Fruit fly (Drosophila melanogaster) whole organism, embryonic: ENCODE data around the gene CG11309.

Experiments
- CG15479 ChIP-seq: fragments of 200-800 bp; sonication (Bioruptor generic); optimal IDR thresholded peaks from 3 replicates; lab custom pipeline; 2019; ENCODE audit warnings: missing biosample characterization, mild to moderate bottlenecking, missing genetic modification characterization, moderate library complexity
- Camta ChIP-seq: fragments of 200-800 bp; sonication (Bioruptor generic); optimal IDR thresholded peaks from 2 replicates; lab custom pipeline; 2016; ENCODE audit warnings: missing biosample characterization, missing genetic modification characterization
- Lpt ChIP-seq: fragments of >200 bp; optimal IDR thresholded peaks from 2 replicates; lab custom pipeline; 2018; ENCODE audit warnings: missing biosample characterization, missing genetic modification characterization
- Sin3A ChIP-seq: fragments of >200 bp; optimal IDR thresholded peaks from 2 replicates; lab custom pipeline; 2018
- hkb ChIP-seq, 2 experiments: fragments of 200-800 bp in 1 of 2; fragments of >200 bp in 1 of 2; sonication (Bioruptor generic) in 1 of 2; IDR thresholded peaks in 1 of 2; optimal IDR thresholded peaks in 1 of 2; 2 replicates each; pipeline versions ENCODE4 v1.3.6 to Lab custom; 2017 to 2022; ENCODE audit warnings: missing biosample characterization in 1 of 2, missing genetic modification characterization in 1 of 2
- kay ChIP-seq: fragments of 200-800 bp; sonication (Bioruptor generic); optimal IDR thresholded peaks from 2 replicates; lab custom pipeline; 2016; ENCODE audit warnings: missing biosample characterization, missing genetic modification characterization
- oc ChIP-seq: fragments of 200-800 bp; sonication (Bioruptor generic); optimal IDR thresholded peaks from 2 replicates; lab custom pipeline; 2018; ENCODE audit warnings: missing biosample characterization, mild to moderate bottlenecking, missing genetic modification characterization, moderate library complexity
- psq ChIP-seq: fragments of 200-800 bp; sonication (Bioruptor generic); optimal IDR thresholded peaks from 2 replicates; lab custom pipeline; 2017; ENCODE audit warnings: missing biosample characterization, missing genetic modification characterization

DNA sequence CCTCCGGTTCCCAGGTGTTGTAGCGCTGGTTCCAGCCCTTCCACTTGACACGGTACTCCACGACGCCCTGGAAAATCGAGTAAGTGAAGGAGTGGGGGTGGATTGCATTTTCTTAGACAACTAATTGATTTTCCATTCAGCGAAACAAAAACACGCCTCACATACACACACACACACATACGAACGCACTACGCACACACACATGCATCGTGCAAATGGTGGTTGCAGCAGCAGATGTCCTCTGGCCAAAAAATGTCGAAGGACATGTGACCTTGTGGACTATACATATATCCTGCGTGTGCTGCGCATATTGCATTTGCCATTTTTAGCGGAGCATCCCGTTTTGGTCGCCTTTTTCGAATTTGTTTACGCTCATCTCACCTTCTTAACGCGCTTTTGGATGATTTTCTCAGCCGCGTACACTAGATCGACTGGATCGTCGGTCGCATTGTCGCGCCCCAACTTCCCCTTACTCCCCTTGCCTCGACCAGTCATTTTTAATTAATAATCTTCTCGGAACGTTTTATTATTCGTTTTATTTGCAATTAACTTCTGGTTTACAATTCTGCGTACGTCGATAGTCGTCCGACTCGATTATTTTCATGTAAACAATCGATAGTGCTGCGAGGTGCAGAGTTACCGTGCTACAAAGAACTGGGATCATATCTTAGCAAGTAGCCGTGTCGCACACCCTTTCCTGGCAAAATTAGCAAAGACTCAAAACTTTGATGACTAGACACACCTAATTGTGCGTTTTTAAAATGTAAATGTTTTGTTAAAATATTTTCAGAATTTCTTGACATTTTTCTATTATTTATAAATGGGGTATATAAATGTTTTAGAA lies 13.2 kb upstream of the CG11309 start, which contains the start of gene Pc:
- no peak for TF ChIP-seq psq (GFP tag; lab: Kevin White, UChicago)
- peak; percentile 83 for TF ChIP-seq kay (GFP tag; lab: Kevin White, UChicago)
- TF ChIP-seq CG15479 (GFP tag; lab: Kevin White, UChicago): peak; percentile 24
- TF ChIP-seq Sin3A (lab: Kevin White, UChicago): peak; percentile 65
- TF ChIP-seq oc (tag; lab: Kevin White, UChicago): no peak
- TF ChIP-seq Camta: peak; percentile 10
- no peak for TF ChIP-seq Lpt (GFP tag; lab: Kevin White, UChicago)
- TF ChIP-seq hkb (optimal IDR thresholded peaks at IDR 0.05; lab: Kevin White, UChicago): no peak
- no peak for TF ChIP-seq hkb (GFP tag; IDR thresholded peaks at IDR 0.05; lab: Robert Waterston, UW)
